Fruit fly (Drosophila melanogaster): ENCODE data around the gene TrissinR.

TrissinR gene

DNA sequence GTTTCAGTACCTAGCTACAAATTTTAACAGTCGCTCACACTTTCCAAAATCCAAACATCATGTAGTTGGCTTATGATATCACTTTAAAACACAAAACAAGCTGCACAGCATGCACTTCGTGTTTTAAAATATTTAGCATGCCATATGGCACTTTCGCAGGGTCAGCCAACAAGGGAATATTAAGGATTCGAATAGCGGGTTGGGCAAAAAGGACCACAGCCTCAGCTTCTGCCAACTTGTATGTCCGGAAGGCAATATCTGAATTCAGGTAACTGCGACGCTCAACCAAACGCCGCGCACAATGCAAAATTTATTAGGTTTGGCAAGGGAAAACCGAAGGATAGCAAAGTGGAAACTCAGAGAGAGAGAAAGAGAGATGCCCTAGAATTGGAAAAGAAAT is 34.5 kb upstream of the TrissinR start:
- no peak for TF ChIP-seq Sox15 (GFP tag; optimal IDR thresholded peaks at IDR 0.05)

- TF ChIP-seq svp (GFP tag) (no peak), fkh (GFP tag; optimal IDR thresholded peaks at IDR 0.05) (no peak), CG3919 (GFP tag; optimal IDR thresholded peaks at IDR 0.05) (no peak), CG8319 (GFP tag; optimal IDR thresholded peaks at IDR 0.05) (no peak), CG7368 (GFP tag; optimal IDR thresholded peaks at IDR 0.05) (no peak), net (GFP tag; optimal IDR thresholded peaks at IDR 0.05) (no peak), CG10669 (GFP tag; optimal IDR thresholded peaks at IDR 0.05) (no peak), CG6854 (GFP tag; optimal IDR thresholded peaks at IDR 0.05) (no peak), pdm3 (GFP tag; optimal IDR thresholded peaks at IDR 0.05) (no peak), CG1621 (tag; optimal IDR thresholded peaks at IDR 0.05) (no peak), CG15336 (GFP tag; IDR thresholded peaks at IDR 0.05) (no peak), vri (GFP tag; optimal IDR thresholded peaks at IDR 0.05) (no peak), CG11762 (GFP tag; optimal IDR thresholded peaks at IDR 0.05; ENCODE audit: insufficient read depth) (no peak), acj6 (GFP tag; optimal IDR thresholded peaks at IDR 0.05) (no peak), Sox14 (GFP tag; optimal IDR thresholded peaks at IDR 0.05) (no peak)
Measured at dm6 chr2L:5790799-5791526, 32.8 kb upstream of the TrissinR start.

dm6 chr2L:5793098-5793497 is 30.7 kb upstream of the TrissinR start:
- no peak for TF ChIP-seq Gug (GFP tag; IDR thresholded peaks at IDR 0.05)
- TF ChIP-seq net (GFP tag; optimal IDR thresholded peaks at IDR 0.05) = no peak
- TF ChIP-seq CG9139 (GFP tag; optimal IDR thresholded peaks at IDR 0.05) = no peak
- TF ChIP-seq Met (GFP tag; optimal IDR thresholded peaks at IDR 0.05) = no peak
- TF ChIP-seq CG6276 (GFP tag; optimal IDR thresholded peaks at IDR 0.05) = no peak
- TF ChIP-seq spab (GFP tag; optimal IDR thresholded peaks at IDR 0.05) = no peak
- TF ChIP-seq Blimp-1 (GFP tag; optimal IDR thresholded peaks at IDR 0.05) = no peak
- no peak for TF ChIP-seq CG8119 (GFP tag; IDR thresholded peaks at IDR 0.05)
- TF ChIP-seq Sox102F (GFP tag; optimal IDR thresholded peaks at IDR 0.05) = no peak
- no peak for TF ChIP-seq Lpt (GFP tag; optimal IDR thresholded peaks at IDR 0.05)
- TF ChIP-seq achi (GFP tag; optimal IDR thresholded peaks at IDR 0.05) = no peak

- TF ChIP-seq CG15336 (GFP tag; IDR thresholded peaks at IDR 0.05) = peak; percentile 53
- no peak for TF ChIP-seq topi (GFP tag; optimal IDR thresholded peaks at IDR 0.05)
- peak; percentile 55; the same call in 2 of the 3 replicates for TF ChIP-seq CG6163 (GFP tag; IDR thresholded peaks at IDR 0.05)
- TF ChIP-seq CG10631 (GFP tag; optimal IDR thresholded peaks at IDR 0.05) = peak; percentile 17
- TF ChIP-seq eg (GFP tag; IDR thresholded peaks at IDR 0.05) = peak; percentile 44; the same call in 1 of the 3 replicates
- peak; percentile 49 for TF ChIP-seq CG32006 (GFP tag; optimal IDR thresholded peaks at IDR 0.05)
- TF ChIP-seq Hr4 (GFP tag; optimal IDR thresholded peaks at IDR 0.05) = peak; percentile 17
- TF ChIP-seq Blimp-1 (GFP tag; optimal IDR thresholded peaks at IDR 0.05) = no peak
- no peak for TF ChIP-seq cyc (GFP tag; optimal IDR thresholded peaks at IDR 0.05)
- TF ChIP-seq Eip78C (GFP tag) = peak; percentile 4
Measured at dm6 chr2L:5795192-5795591, 28.6 kb upstream of the TrissinR start.

DNA sequence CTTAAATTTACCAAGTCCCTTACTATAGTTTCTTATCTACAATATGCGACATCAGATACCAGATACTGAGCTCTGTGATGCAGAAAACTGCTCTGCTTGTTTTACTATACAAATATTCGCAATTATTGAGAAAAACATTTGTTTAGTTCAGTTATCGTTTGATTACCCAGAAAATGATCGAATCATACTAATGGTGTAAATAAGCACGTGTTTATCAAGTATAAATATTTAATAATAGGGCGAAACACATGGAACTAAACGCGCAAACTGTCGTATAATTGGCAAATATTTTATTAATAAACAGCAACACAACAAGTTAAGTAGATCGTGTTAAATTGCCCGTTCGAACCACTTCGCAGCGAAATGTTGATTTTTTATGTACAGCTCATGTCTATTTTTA is 25.8 kb upstream of the TrissinR start:
- TF ChIP-seq CG3032 (tag; optimal IDR thresholded peaks at IDR 0.05) = no peak
- TF ChIP-seq Hr38 (GFP tag; optimal IDR thresholded peaks at IDR 0.05) = no peak
- no peak for TF ChIP-seq CG4318 (GFP tag; optimal IDR thresholded peaks at IDR 0.05)
- no peak for TF ChIP-seq CG11762 (GFP tag; optimal IDR thresholded peaks at IDR 0.05; ENCODE audit: insufficient read depth)
- TF ChIP-seq CG6792 (GFP tag; optimal IDR thresholded peaks at IDR 0.05) = peak; percentile 1
- TF ChIP-seq Eip75B (GFP tag; optimal IDR thresholded peaks at IDR 0.05) = no peak
- no peak for TF ChIP-seq CG8319 (GFP tag; optimal IDR thresholded peaks at IDR 0.05)
- TF ChIP-seq Hr4 (GFP tag; optimal IDR thresholded peaks at IDR 0.05) = no peak
- no peak for TF ChIP-seq CG11294 (GFP tag; IDR thresholded peaks at IDR 0.05)
- no peak for TF ChIP-seq dsx (GFP tag; optimal IDR thresholded peaks at IDR 0.05; ENCODE audit: poor library complexity, severe bottlenecking)
- TF ChIP-seq acj6 (GFP tag; optimal IDR thresholded peaks at IDR 0.05) = no peak
- peak; percentile 91 for TF ChIP-seq fkh (GFP tag; optimal IDR thresholded peaks at IDR 0.05)
- no peak for TF ChIP-seq vri (GFP tag; optimal IDR thresholded peaks at IDR 0.05)
- no peak for TF ChIP-seq fd59A (GFP tag; optimal IDR thresholded peaks at IDR 0.05)
- no peak for TF ChIP-seq OdsH (GFP tag; optimal IDR thresholded peaks at IDR 0.05)
- TF ChIP-seq Eip78C (GFP tag) = peak; percentile 76
- no peak for TF ChIP-seq eg (GFP tag; IDR thresholded peaks at IDR 0.05)
- TF ChIP-seq cyc (GFP tag; optimal IDR thresholded peaks at IDR 0.05) = no peak
- no peak for TF ChIP-seq Met (GFP tag; optimal IDR thresholded peaks at IDR 0.05)
- TF ChIP-seq Eip93F (GFP tag; optimal IDR thresholded peaks at IDR 0.05) = no peak
- TF ChIP-seq CG3919 (GFP tag; optimal IDR thresholded peaks at IDR 0.05) = no peak
- no peak for TF ChIP-seq CG9139 (GFP tag; optimal IDR thresholded peaks at IDR 0.05)
